ENCODE assay signal across 4 fruit fly cellular contexts in the genomic region with DNA sequence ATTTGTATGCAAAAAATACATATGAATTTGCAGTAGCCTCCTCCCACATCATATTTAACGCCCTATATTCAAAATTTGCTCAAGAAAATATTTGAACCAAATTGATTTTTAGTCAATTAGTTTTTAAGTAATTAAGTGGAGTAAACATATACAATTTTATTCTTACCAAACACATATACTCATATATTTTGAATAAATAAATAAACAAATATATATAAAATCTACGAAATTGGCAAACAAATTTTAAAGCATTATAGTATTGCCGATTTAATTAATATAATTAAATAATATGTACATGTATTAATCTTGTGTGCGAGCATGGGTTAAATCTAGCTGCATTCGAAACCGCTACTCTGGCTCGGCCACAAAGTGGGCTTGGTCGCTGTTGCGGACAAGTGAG.
TF ChIP-seq lines count a peak whose summit lies in the region.

No protein-coding gene starts in this region.

TF ChIP-seq in whole organism, adult, 20 proteins besides CTCF, POLR2A, EP300 and RAD21:
- TF ChIP-seq CG11617 (GFP tag; optimal IDR thresholded peaks at IDR 0.05; lab: Kevin White, UChicago) (no peak), bab1 (GFP tag; optimal IDR thresholded peaks at IDR 0.05; lab: Kevin White, UChicago) (peak; percentile 49), CG7045 (GFP tag; optimal IDR thresholded peaks at IDR 0.05; lab: Kevin White, UChicago) (peak; percentile 19), ovo (GFP tag; optimal IDR thresholded peaks at IDR 0.05; lab: Kevin White, UChicago) (no peak), Crg-1 (GFP tag; optimal IDR thresholded peaks at IDR 0.05; lab: Kevin White, UChicago) (no peak), Hr96 (GFP tag; optimal IDR thresholded peaks at IDR 0.05; lab: Kevin White, UChicago) (no peak), Mnt (GFP tag; optimal IDR thresholded peaks at IDR 0.05; lab: Kevin White, UChicago) (no peak), pad (GFP tag; optimal IDR thresholded peaks at IDR 0.05; lab: Kevin White, UChicago) (no peak), CG33017 (tag; optimal IDR thresholded peaks at IDR 0.05; lab: Kevin White, UChicago) (peak; percentile 92), Clk (GFP tag; optimal IDR thresholded peaks at IDR 0.05; lab: Kevin White, UChicago) (no peak), cnc (optimal IDR thresholded peaks at IDR 0.05; lab: Kevin White, UChicago) (no peak), kay (GFP tag; lab: Kevin White, UChicago; ENCODE audit: borderline replicate concordance) (no peak), CG7101 (tag; optimal IDR thresholded peaks at IDR 0.05; lab: Kevin White, UChicago) (peak; percentile 88), CG5204 (GFP tag; optimal IDR thresholded peaks at IDR 0.05; lab: Kevin White, UChicago) (no peak), CG14711 (tag; optimal IDR thresholded peaks at IDR 0.05; lab: Kevin White, UChicago) (peak; percentile 87), cic (GFP tag; optimal IDR thresholded peaks at IDR 0.05; lab: Kevin White, UChicago) (no peak), CG1620 (GFP tag; optimal IDR thresholded peaks at IDR 0.05; lab: Kevin White, UChicago) (no peak), tj (GFP tag; optimal IDR thresholded peaks at IDR 0.05; lab: Kevin White, UChicago) (no peak), CG12768 (GFP tag; optimal IDR thresholded peaks at IDR 0.05; lab: Kevin White, UChicago) (no peak)
TF ChIP-seq in whole organism, adult: peak in this region for 5.

TF ChIP-seq in whole organism, prepupa, 60 proteins besides CTCF, POLR2A, EP300 and RAD21:
- TF ChIP-seq eg (GFP tag; IDR thresholded peaks at IDR 0.05; lab: Robert Waterston, UW): peak; percentile 54; the same call in 1 of the 3 replicates
- TF ChIP-seq Eip78C (GFP tag; lab: Kevin White, UChicago): peak; percentile 21
- peak; percentile 16 for TF ChIP-seq acj6 (GFP tag; optimal IDR thresholded peaks at IDR 0.05; lab: Kevin White, UChicago)
- TF ChIP-seq CG8119 (GFP tag; IDR thresholded peaks at IDR 0.05; lab: Robert Waterston, UW): peak; percentile 49; the same call in 2 of the 3 replicates
- TF ChIP-seq CG15336 (GFP tag; IDR thresholded peaks at IDR 0.05; lab: Robert Waterston, UW): peak; percentile 63
- no peak for TF ChIP-seq salr (GFP tag; optimal IDR thresholded peaks at IDR 0.05; lab: Kevin White, UChicago)
- no peak for TF ChIP-seq CG11902 (GFP tag; optimal IDR thresholded peaks at IDR 0.05; lab: Kevin White, UChicago)
- TF ChIP-seq CG11762 (GFP tag; optimal IDR thresholded peaks at IDR 0.05; lab: Kevin White, UChicago; ENCODE audit: insufficient read depth): no peak
- TF ChIP-seq CG3032 (tag; optimal IDR thresholded peaks at IDR 0.05; lab: Kevin White, UChicago): peak; percentile 27
- no peak for TF ChIP-seq CG10631 (GFP tag; optimal IDR thresholded peaks at IDR 0.05; lab: Kevin White, UChicago)
- no peak for TF ChIP-seq CG32006 (GFP tag; optimal IDR thresholded peaks at IDR 0.05; lab: Kevin White, UChicago)
- no peak for TF ChIP-seq lz (GFP tag; optimal IDR thresholded peaks at IDR 0.05; lab: Kevin White, UChicago)
- peak; percentile 11 for TF ChIP-seq CG8632 (GFP tag; optimal IDR thresholded peaks at IDR 0.05; lab: Kevin White, UChicago)
- TF ChIP-seq vri (GFP tag; optimal IDR thresholded peaks at IDR 0.05; lab: Kevin White, UChicago): no peak
- peak; percentile 9 for TF ChIP-seq CG34406 (GFP tag; optimal IDR thresholded peaks at IDR 0.05; lab: Kevin White, UChicago)
- TF ChIP-seq Eip93F (GFP tag; optimal IDR thresholded peaks at IDR 0.05; lab: Kevin White, UChicago): no peak
- TF ChIP-seq ss (GFP tag; optimal IDR thresholded peaks at IDR 0.05; lab: Kevin White, UChicago): no peak
- no peak for TF ChIP-seq CG16779 (tag; optimal IDR thresholded peaks at IDR 0.05; lab: Kevin White, UChicago)
- no peak for TF ChIP-seq fd59A (GFP tag; optimal IDR thresholded peaks at IDR 0.05; lab: Kevin White, UChicago)

TF ChIP-seq in whole organism, pupa, 21 proteins besides CTCF, POLR2A, EP300 and RAD21:
- no peak for TF ChIP-seq fd96Ca (GFP tag; IDR thresholded peaks at IDR 0.05; lab: Robert Waterston, UW)
- TF ChIP-seq CG32121 (GFP tag; IDR thresholded peaks at IDR 0.05; lab: Robert Waterston, UW): no peak
- TF ChIP-seq CG8159 (tag; optimal IDR thresholded peaks at IDR 0.05; lab: Kevin White, UChicago): peak; percentile 56
- peak; percentile 6 for TF ChIP-seq CG17806 (tag; optimal IDR thresholded peaks at IDR 0.05; lab: Kevin White, UChicago)
- no peak for TF ChIP-seq CG14655 (GFP tag; optimal IDR thresholded peaks at IDR 0.05; lab: Kevin White, UChicago)
- TF ChIP-seq CG12605 (GFP tag; IDR thresholded peaks at IDR 0.05; lab: Robert Waterston, UW): no peak
- TF ChIP-seq CG8301 (tag; optimal IDR thresholded peaks at IDR 0.05; lab: Kevin White, UChicago): peak; percentile 25
- TF ChIP-seq CG15710 (tag; optimal IDR thresholded peaks at IDR 0.05; lab: Kevin White, UChicago): peak; percentile 46
- no peak for TF ChIP-seq CG10348 (GFP tag; IDR thresholded peaks at IDR 0.05; lab: Robert Waterston, UW)

TF ChIP-seq in whole organism, wandering third instar larva, 38 proteins besides CTCF, POLR2A, EP300 and RAD21:
- peak; percentile 36 for TF ChIP-seq HLH106 (tag; optimal IDR thresholded peaks at IDR 0.05; lab: Kevin White, UChicago)
- no peak for TF ChIP-seq fru (GFP tag; optimal IDR thresholded peaks at IDR 0.05; lab: Kevin White, UChicago)
- no peak for TF ChIP-seq Hr78 (GFP tag; optimal IDR thresholded peaks at IDR 0.05; lab: Kevin White, UChicago)
- TF ChIP-seq Abd-B (GFP tag; optimal IDR thresholded peaks at IDR 0.05; lab: Kevin White, UChicago): no peak
- peak; percentile 20 for TF ChIP-seq Sp1 (GFP tag; optimal IDR thresholded peaks at IDR 0.05; lab: Kevin White, UChicago)
TF ChIP-seq in whole organism, wandering third instar larva: peak in this region for 2.
